Worm (Caenorhabditis elegans) whole organism, L2 larva: Measurements from ENCODE around the gene msp-10.
A peak's percentile ranks its signal among the peaks of the same experiment; 100 is the strongest.

Experiments
- C34F6.9 ChIP-seq: fragments of 150-350 bp; optimal IDR thresholded peaks from 2 replicates; lab custom pipeline; 2014; ENCODE audit warnings: missing biosample characterization, missing genetic modification characterization
- F13H6.1 ChIP-seq: sonication (generic microtip); optimal IDR thresholded peaks from 2 replicates; lab custom pipeline; 2016; ENCODE audit warnings: missing genetic modification characterization, missing compliant biosample characterization
- R02D3.7 ChIP-seq: fragments of 150-350 bp; optimal IDR thresholded peaks from 2 replicates; lab custom pipeline; 2014; ENCODE audit warnings: missing biosample characterization, missing genetic modification characterization
- Y55F3AM.14 ChIP-seq: fragments of 200-800 bp; sonication (Bioruptor generic); optimal IDR thresholded peaks from 2 replicates; lab custom pipeline; 2018; ENCODE audit warnings: mild to moderate bottlenecking, missing genetic modification characterization, missing compliant biosample characterization
- ZK546.5 ChIP-seq: sonication (generic microtip); optimal IDR thresholded peaks from 2 replicates; lab custom pipeline; 2017; ENCODE audit warnings: missing biosample characterization, missing genetic modification characterization
- alr-1 ChIP-seq: fragments of 150-350 bp; optimal IDR thresholded peaks from 2 replicates; lab custom pipeline; 2014; ENCODE audit warnings: missing biosample characterization, missing genetic modification characterization
- aly-2 ChIP-seq: fragments of 150-350 bp; optimal IDR thresholded peaks from 2 replicates; lab custom pipeline; 2014; ENCODE audit warnings: missing biosample characterization, missing genetic modification characterization
- ama-1 ChIP-seq: fragments of 150-350 bp; optimal IDR thresholded peaks from 2 replicates; lab custom pipeline; 2018; ENCODE audit warnings: inconsistent platforms
- blmp-1 ChIP-seq: sonication (generic microtip); optimal IDR thresholded peaks from 2 replicates; lab custom pipeline; 2017; ENCODE audit warnings: missing genetic modification characterization, mild to moderate bottlenecking, missing compliant biosample characterization, antibody characterized with exemption, moderate library complexity; ENCODE audit not compliant: insufficient read depth
- ceh-16 ChIP-seq: fragments of 150-350 bp; optimal IDR thresholded peaks from 2 replicates; lab custom pipeline; 2014; ENCODE audit warnings: missing biosample characterization, missing genetic modification characterization
- crh-2 ChIP-seq: sonication (generic microtip); optimal IDR thresholded peaks from 2 replicates; lab custom pipeline; 2017; ENCODE audit warnings: missing biosample characterization, missing genetic modification characterization
- egl-27 ChIP-seq: sonication (generic microtip); optimal IDR thresholded peaks from 3 replicates; lab custom pipeline; 2017; ENCODE audit warnings: missing biosample characterization, missing genetic modification reagents, missing genetic modification characterization
- elt-1 ChIP-seq: fragments of 150-350 bp; optimal IDR thresholded peaks from 2 replicates; lab custom pipeline; 2014; ENCODE audit warnings: missing biosample characterization, missing genetic modification characterization
- elt-3 ChIP-seq: sonication (generic microtip); optimal IDR thresholded peaks from 2 replicates; lab custom pipeline; 2017; ENCODE audit warnings: missing biosample characterization, missing genetic modification characterization
- fos-1 ChIP-seq: fragments of 150-350 bp; optimal IDR thresholded peaks from 2 replicates; lab custom pipeline; 2014; ENCODE audit warnings: missing biosample characterization, missing genetic modification characterization
- gmeb-1 ChIP-seq: fragments of 150-350 bp; optimal IDR thresholded peaks from 2 replicates; lab custom pipeline; 2014; ENCODE audit warnings: missing biosample characterization, missing genetic modification characterization
- lin-11 ChIP-seq: fragments of 150-350 bp; sonication (generic microtip); optimal IDR thresholded peaks from 2 replicates; lab custom pipeline; 2014; ENCODE audit warnings: missing biosample characterization, missing genetic modification characterization, inconsistent platforms, mixed read lengths
- lin-39 ChIP-seq: fragments of 150-350 bp; optimal IDR thresholded peaks from 2 replicates; lab custom pipeline; 2014; ENCODE audit warnings: missing biosample characterization, missing genetic modification reagents, missing genetic modification characterization
- lsy-2 ChIP-seq, 2 experiments: fragments of 150-350 bp in 1 of 2; sonication (generic microtip) in 1 of 2; optimal IDR thresholded peaks; 2 replicates each; lab custom pipeline; 2014 to 2017; ENCODE audit warnings: missing biosample characterization in 2 of 2, missing genetic modification characterization in 2 of 2
- mab-5 ChIP-seq: fragments of 150-350 bp; optimal IDR thresholded peaks from 2 replicates; lab custom pipeline; 2014; ENCODE audit warnings: missing biosample characterization, missing genetic modification characterization
- mbf-1 ChIP-seq: sonication (generic microtip); optimal IDR thresholded peaks from 2 replicates; lab custom pipeline; 2017; ENCODE audit warnings: missing biosample characterization, missing genetic modification characterization
- mdl-1 ChIP-seq, 2 experiments: fragments of 150-350 bp in 1 of 2; sonication (generic microtip) in 1 of 2; optimal IDR thresholded peaks; 2 replicates each; lab custom pipeline; 2017; ENCODE audit warnings: missing biosample characterization in 2 of 2, missing genetic modification characterization in 2 of 2
- nhr-10 ChIP-seq: sonication (generic microtip); optimal IDR thresholded peaks from 2 replicates; lab custom pipeline; 2017; ENCODE audit warnings: missing biosample characterization, missing genetic modification characterization
- nhr-11 ChIP-seq: fragments of 150-350 bp; optimal IDR thresholded peaks from 2 replicates; lab custom pipeline; 2014; ENCODE audit warnings: missing biosample characterization, missing genetic modification characterization
- nhr-129 ChIP-seq: fragments of 150-350 bp; optimal IDR thresholded peaks from 2 replicates; lab custom pipeline; 2014; ENCODE audit warnings: missing biosample characterization, missing genetic modification characterization
- nhr-21 ChIP-seq: fragments of 150-350 bp; optimal IDR thresholded peaks from 2 replicates; lab custom pipeline; 2014; ENCODE audit warnings: missing biosample characterization, missing genetic modification characterization
- nhr-23 ChIP-seq: fragments of 150-350 bp; optimal IDR thresholded peaks from 2 replicates; lab custom pipeline; 2014; ENCODE audit warnings: missing biosample characterization, missing genetic modification reagents, missing genetic modification characterization
- nhr-25 ChIP-seq: fragments of 150-350 bp; sonication (generic microtip); optimal IDR thresholded peaks from 3 replicates; lab custom pipeline; 2014; ENCODE audit warnings: missing biosample characterization, missing genetic modification characterization
- nhr-6 ChIP-seq: fragments of 150-350 bp; optimal IDR thresholded peaks from 2 replicates; lab custom pipeline; 2014; ENCODE audit warnings: missing biosample characterization, missing genetic modification characterization
- nhr-77 ChIP-seq: fragments of 150-350 bp; optimal IDR thresholded peaks from 2 replicates; lab custom pipeline; 2014; ENCODE audit warnings: missing biosample characterization, missing genetic modification characterization
- peb-1 ChIP-seq: fragments of 150-350 bp; optimal IDR thresholded peaks from 2 replicates; lab custom pipeline; 2014; ENCODE audit warnings: missing biosample characterization, missing genetic modification characterization
- sem-4 ChIP-seq: fragments of 150-350 bp; optimal IDR thresholded peaks from 2 replicates; lab custom pipeline; 2014; ENCODE audit warnings: missing biosample characterization, missing genetic modification reagents, missing genetic modification characterization
- skn-1 ChIP-seq: sonication (generic microtip); optimal IDR thresholded peaks from 2 replicates; lab custom pipeline; 2017; ENCODE audit warnings: missing biosample characterization, missing genetic modification characterization
- sma-3 ChIP-seq: sonication (generic microtip); optimal IDR thresholded peaks from 2 replicates; lab custom pipeline; 2016; ENCODE audit warnings: missing genetic modification reagents, missing genetic modification characterization, missing compliant biosample characterization
- sma-9 ChIP-seq, 2 experiments: fragments of 150-350 bp in 1 of 2; sonication (generic microtip) in 1 of 2; optimal IDR thresholded peaks; 2 replicates each; lab custom pipeline; 2014 to 2016; ENCODE audit warnings: missing genetic modification characterization in 2 of 2, mild to moderate bottlenecking in 1 of 2, missing biosample characterization in 1 of 2, missing compliant biosample characterization in 1 of 2, missing genetic modification reagents in 1 of 2, moderate library complexity in 1 of 2
- unc-39 ChIP-seq: fragments of 150-350 bp; optimal IDR thresholded peaks from 2 replicates; lab custom pipeline; 2014; ENCODE audit warnings: missing biosample characterization, missing genetic modification characterization
- unc-55 ChIP-seq: fragments of 150-350 bp; sonication (generic microtip); optimal IDR thresholded peaks from 3 replicates; lab custom pipeline; 2014; ENCODE audit warnings: missing biosample characterization, missing genetic modification reagents, missing genetic modification characterization
- unc-62 ChIP-seq: fragments of 150-350 bp; optimal IDR thresholded peaks from 2 replicates; lab custom pipeline; 2014; ENCODE audit warnings: missing biosample characterization, missing genetic modification reagents, missing genetic modification characterization
- ztf-1 ChIP-seq: fragments of 200-800 bp; sonication (Bioruptor generic); conservative IDR thresholded peaks from 2 replicates; pipeline ENCODE4 v1.3.6; 2022; ENCODE audit warnings: missing genetic modification characterization, missing compliant biosample characterization
- ztf-11 ChIP-seq: sonication (generic microtip); optimal IDR thresholded peaks from 2 replicates; lab custom pipeline; 2017; ENCODE audit warnings: missing biosample characterization, missing genetic modification characterization
- ztf-4 ChIP-seq: fragments of 150-350 bp; optimal IDR thresholded peaks from 2 replicates; lab custom pipeline; 2014; ENCODE audit warnings: missing biosample characterization, missing genetic modification characterization

The msp-10 gene

DNA sequence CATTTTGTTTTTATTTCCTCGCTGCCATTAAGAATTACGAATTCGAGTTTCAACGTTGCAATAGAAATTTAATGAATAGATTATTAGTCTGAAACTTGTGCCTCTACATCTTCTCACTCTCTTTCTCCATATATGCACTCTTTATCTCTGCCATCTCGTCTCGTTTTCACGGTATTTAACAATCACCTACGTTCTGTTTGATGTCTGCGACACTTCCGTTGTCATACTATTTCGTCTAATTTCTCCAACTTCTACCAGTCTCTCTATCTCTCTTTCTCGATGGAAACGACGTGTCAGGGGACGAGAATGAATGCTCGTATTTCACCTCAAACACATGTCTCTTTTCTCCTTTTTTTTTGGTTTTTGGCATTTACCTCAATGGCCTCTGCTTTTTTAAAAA is 36.4 kb downstream of the msp-10 start (continued):
- TF ChIP-seq skn-1 (tag; lab: Kevin White, UChicago) = no peak
- no peak for TF ChIP-seq mab-5 (tag; lab: Kevin White, UChicago)
- no peak for TF ChIP-seq nhr-77 (tag; lab: Kevin White, UChicago)
- TF ChIP-seq alr-1 (tag; lab: Kevin White, UChicago) = no peak
- peak; percentile 68 for TF ChIP-seq sma-9 (GFP tag; optimal IDR thresholded peaks at IDR 0.05; lab: Kevin White, UChicago)
- no peak for TF ChIP-seq sma-9 (tag; optimal IDR thresholded peaks at IDR 0.05; lab: Kevin White, UChicago)
- peak; percentile 10 for TF ChIP-seq sma-3 (GFP tag; lab: Kevin White, UChicago)
- no peak for TF ChIP-seq R02D3.7 (tag; lab: Kevin White, UChicago)
- no peak for TF ChIP-seq unc-62 (GFP tag; lab: Kevin White, UChicago)
- TF ChIP-seq mdl-1 (tag; optimal IDR thresholded peaks at IDR 0.05; lab: Kevin White, UChicago) = peak in 1 of 2 experiments; percentile 23
- TF ChIP-seq nhr-21 = peak; percentile 39
- TF ChIP-seq ztf-1 (GFP tag; lab: Robert Waterston, UW) = no peak
- peak; percentile 90 for TF ChIP-seq crh-2 (tag; lab: Kevin White, UChicago)
- peak; percentile 64 for TF ChIP-seq fos-1 (tag; lab: Kevin White, UChicago)
- TF ChIP-seq gmeb-1 (tag; lab: Kevin White, UChicago) = peak; percentile 11
- no peak for TF ChIP-seq elt-3 (tag; lab: Kevin White, UChicago)

DNA sequence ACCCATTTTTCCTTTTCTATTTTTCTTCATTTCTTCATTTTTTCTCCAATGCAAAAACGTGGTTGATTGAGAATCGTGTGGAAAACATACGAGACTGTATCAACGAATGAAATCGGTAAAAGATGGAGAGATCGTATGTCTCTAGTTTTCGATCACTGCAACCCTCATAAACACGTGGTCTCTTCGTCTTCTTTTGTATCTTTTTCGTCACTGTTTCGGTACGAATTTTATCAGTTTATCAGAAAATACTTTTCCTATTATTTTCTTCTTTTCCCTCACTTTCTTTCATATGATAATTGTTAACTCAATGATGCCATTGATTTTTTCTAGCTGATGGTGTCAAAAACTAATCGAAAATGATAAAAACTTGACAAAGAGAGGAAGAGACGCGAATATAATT is 38.2 kb downstream of the msp-10 start:
- peak in 1 of 2 experiments; percentile 47 for TF ChIP-seq mdl-1 (tag; optimal IDR thresholded peaks at IDR 0.05; lab: Kevin White, UChicago)
- peak; percentile 75 for TF ChIP-seq nhr-21
- TF ChIP-seq ZK546.5 (tag; lab: Kevin White, UChicago) = no peak
- TF ChIP-seq sma-3 (GFP tag; lab: Kevin White, UChicago) = peak; percentile 54
- TF ChIP-seq alr-1 (tag; lab: Kevin White, UChicago) = no peak
- no peak for TF ChIP-seq nhr-6 (tag; lab: Kevin White, UChicago)
- peak; percentile 95 for TF ChIP-seq fos-1 (tag; lab: Kevin White, UChicago)
- peak; percentile 37 for TF ChIP-seq nhr-129
- peak; percentile 81 for TF ChIP-seq nhr-25 (tag; lab: Kevin White, UChicago)
- peak; percentile 53 for TF ChIP-seq crh-2 (tag; lab: Kevin White, UChicago)
- TF ChIP-seq lsy-2 (tag; optimal IDR thresholded peaks at IDR 0.05; lab: Kevin White, UChicago) = peak in 1 of 2 experiments; percentile 38
- peak; percentile 40 for TF ChIP-seq gmeb-1 (tag; lab: Kevin White, UChicago)
- no peak for TF ChIP-seq ama-1 (lab: Kevin White, UChicago)
- peak; percentile 91 for TF ChIP-seq sma-9 (GFP tag; optimal IDR thresholded peaks at IDR 0.05; lab: Kevin White, UChicago)
- TF ChIP-seq sma-9 (tag; optimal IDR thresholded peaks at IDR 0.05; lab: Kevin White, UChicago) = no peak
- TF ChIP-seq blmp-1 = peak; percentile 79
- peak; percentile 45 for TF ChIP-seq ztf-4 (tag; lab: Kevin White, UChicago)
- TF ChIP-seq, all 48 proteins: peak for 12

DNA sequence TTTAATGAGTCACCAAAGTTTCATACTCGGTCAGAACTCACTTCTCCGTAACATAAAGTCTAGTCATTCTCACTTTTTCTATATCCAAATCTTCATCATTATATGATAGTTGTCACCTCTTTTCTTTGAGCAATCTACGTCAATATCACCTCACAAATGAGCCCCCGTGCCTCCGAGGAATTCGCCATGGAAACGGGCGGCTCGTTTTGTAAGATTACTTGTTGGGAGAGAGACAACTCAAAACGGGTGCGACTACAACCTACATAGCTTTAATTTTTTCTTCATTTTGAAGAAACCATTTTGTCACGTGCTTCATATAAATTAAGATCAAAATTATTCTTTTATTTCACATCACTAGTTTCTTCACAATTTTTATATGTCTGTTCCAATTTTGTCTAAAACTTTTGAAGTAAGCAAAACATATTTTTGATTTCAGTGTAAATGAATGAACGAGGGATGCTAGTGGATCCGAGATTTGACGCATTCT is 41.5 kb downstream of the msp-10 start, which contains the start of gene nhr-4:
TSS of gene nhr-4 (plus strand) at position 437 of the 487 bp plus-strand sequence.
- no peak for TF ChIP-seq mbf-1 (tag; lab: Kevin White, UChicago)
- TF ChIP-seq nhr-25 (tag; lab: Kevin White, UChicago) = no peak
- no peak for TF ChIP-seq R02D3.7 (tag; lab: Kevin White, UChicago)
- TF ChIP-seq ceh-16 (tag; lab: Kevin White, UChicago) = no peak
- no peak for TF ChIP-seq nhr-10
- TF ChIP-seq unc-55 = no peak
- TF ChIP-seq gmeb-1 (tag; lab: Kevin White, UChicago) = no peak
- TF ChIP-seq fos-1 (tag; lab: Kevin White, UChicago) = no peak

DNA sequence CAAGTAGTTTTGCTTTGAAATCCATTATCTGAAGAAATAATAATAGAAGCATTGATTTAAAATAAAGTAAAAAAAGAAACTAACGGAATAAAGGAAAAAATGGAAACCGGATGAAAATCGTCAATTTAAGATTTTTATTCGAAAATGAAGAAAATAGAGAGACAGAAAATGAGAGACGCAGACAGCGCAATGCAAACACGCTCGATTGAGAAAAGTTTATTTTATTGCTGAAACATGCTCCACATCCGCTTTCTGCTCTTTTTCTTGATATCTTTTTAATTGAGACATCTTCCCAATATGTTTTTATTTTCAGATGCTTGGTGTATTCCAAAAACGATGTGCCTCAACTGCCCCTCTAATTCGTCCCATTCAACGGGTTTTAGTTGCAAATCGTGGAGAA is 46.8 kb downstream of the msp-10 start, which contains the start of the genes prp-18 and mccc-1:
TSS of gene prp-18 (minus strand) at position 127 of the 400 bp plus-strand sequence.
TSS of gene mccc-1 (plus strand) at position 314 of the 400 bp plus-strand sequence.
- TF ChIP-seq skn-1 (tag; lab: Kevin White, UChicago) = no peak
- no peak for TF ChIP-seq F13H6.1 (tag; lab: Kevin White, UChicago)
- TF ChIP-seq nhr-10 = no peak
- no peak for TF ChIP-seq sma-3 (GFP tag; lab: Kevin White, UChicago)
- no peak for TF ChIP-seq ztf-4 (tag; lab: Kevin White, UChicago)
- TF ChIP-seq Y55F3AM.14 (GFP tag; lab: Kevin White, UChicago) = no peak
- TF ChIP-seq lin-11 (tag; lab: Kevin White, UChicago) = no peak
- TF ChIP-seq lin-39 (tag; lab: Kevin White, UChicago) = no peak
- peak; percentile 60 for TF ChIP-seq crh-2 (tag; lab: Kevin White, UChicago)
- peak; percentile 82 for TF ChIP-seq unc-55
- no peak for TF ChIP-seq unc-39 (tag; lab: Kevin White, UChicago)
- TF ChIP-seq elt-1 (tag; lab: Kevin White, UChicago) = no peak
- no peak for TF ChIP-seq alr-1 (tag; lab: Kevin White, UChicago)
- TF ChIP-seq nhr-129 = peak; percentile 51
- TF ChIP-seq gmeb-1 (tag; lab: Kevin White, UChicago) = peak; percentile 21
- no peak for TF ChIP-seq mbf-1 (tag; lab: Kevin White, UChicago)
- TF ChIP-seq egl-27 (tag; lab: Kevin White, UChicago) = no peak
- TF ChIP-seq nhr-23 (tag; lab: Kevin White, UChicago) = no peak
- TF ChIP-seq lsy-2 (tag; optimal IDR thresholded peaks at IDR 0.05; lab: Kevin White, UChicago) = no peak
- TF ChIP-seq R02D3.7 (tag; lab: Kevin White, UChicago) = no peak
- no peak for TF ChIP-seq nhr-25 (tag; lab: Kevin White, UChicago)
- peak; percentile 90 for TF ChIP-seq C34F6.9
- no peak for TF ChIP-seq nhr-11
- TF ChIP-seq sem-4 (tag; lab: Kevin White, UChicago) = peak; percentile 11
- no peak for TF ChIP-seq peb-1 (tag; lab: Kevin White, UChicago)
- TF ChIP-seq ztf-11 (tag; lab: Kevin White, UChicago) = no peak
- peak; percentile 47 for TF ChIP-seq fos-1 (tag; lab: Kevin White, UChicago)
- TF ChIP-seq aly-2 (tag; lab: Kevin White, UChicago) = no peak
- TF ChIP-seq nhr-77 (tag; lab: Kevin White, UChicago) = no peak
- TF ChIP-seq sma-9 (GFP tag; optimal IDR thresholded peaks at IDR 0.05; lab: Kevin White, UChicago) = peak; percentile 23
- TF ChIP-seq sma-9 (tag; optimal IDR thresholded peaks at IDR 0.05; lab: Kevin White, UChicago) = no peak
- no peak for TF ChIP-seq ztf-1 (GFP tag; lab: Robert Waterston, UW)
- TF ChIP-seq nhr-6 (tag; lab: Kevin White, UChicago) = no peak
